Fruit fly (Drosophila melanogaster) whole organism, embryonic: ENCODE results near the gene STUB1.
A peak's percentile ranks its signal among the peaks of the same experiment; 100 is the strongest.

Source experiments
- Antp ChIP-seq: fragments of 200-800 bp; sonication (Bioruptor generic); optimal IDR thresholded peaks from 3 replicates; lab custom pipeline; 2016; ENCODE audit warnings: missing biosample characterization, missing genetic modification characterization
- Atf-2 ChIP-seq: fragments of 200-800 bp; sonication (Bioruptor generic); optimal IDR thresholded peaks from 2 replicates; lab custom pipeline; 2016; ENCODE audit warnings: missing biosample characterization, missing genetic modification characterization
- B-H2 ChIP-seq: fragments of 200-800 bp; sonication (Bioruptor generic); optimal IDR thresholded peaks from 2 replicates; lab custom pipeline; 2018; ENCODE audit warnings: missing biosample characterization, mild to moderate bottlenecking, missing genetic modification characterization
- Bdp1 ChIP-seq: fragments of 200-800 bp; sonication (Bioruptor generic); optimal IDR thresholded peaks from 3 replicates; lab custom pipeline; 2016; ENCODE audit warnings: missing biosample characterization, missing genetic modification characterization
- CG13296 ChIP-seq: fragments of 200-800 bp; sonication (Bioruptor generic); optimal IDR thresholded peaks from 3 replicates; lab custom pipeline; 2018; ENCODE audit warnings: missing biosample characterization, mild to moderate bottlenecking, missing genetic modification characterization
- CG13775 ChIP-seq: fragments of 200-800 bp; sonication (Bioruptor generic); optimal IDR thresholded peaks from 3 replicates; lab custom pipeline; 2017; ENCODE audit warnings: missing biosample characterization, mild to moderate bottlenecking, missing genetic modification characterization
- CG17568 ChIP-seq: fragments of 200-800 bp; sonication (Bioruptor generic); optimal IDR thresholded peaks from 2 replicates; lab custom pipeline; 2018; ENCODE audit warnings: missing biosample characterization, mild to moderate bottlenecking, missing genetic modification characterization, moderate library complexity
- CG18764 ChIP-seq: fragments of 200-800 bp; sonication (Bioruptor generic); optimal IDR thresholded peaks from 3 replicates; lab custom pipeline; 2016; ENCODE audit warnings: missing biosample characterization, missing genetic modification characterization
- CG2712 ChIP-seq: fragments of 200-800 bp; optimal IDR thresholded peaks from 3 replicates; lab custom pipeline; 2019; ENCODE audit warnings: missing biosample characterization, mild to moderate bottlenecking, missing genetic modification characterization, moderate library complexity
- CG30403 ChIP-seq: fragments of 200-800 bp; sonication (Bioruptor generic); optimal IDR thresholded peaks from 3 replicates; lab custom pipeline; 2016; ENCODE audit warnings: missing biosample characterization, missing genetic modification characterization
- CG32532 ChIP-seq: fragments of 200-800 bp; sonication (Bioruptor generic); IDR thresholded peaks from 2 replicates; pipeline ENCODE4 v1.3.6; 2022; ENCODE audit warnings: missing biosample characterization, missing genetic modification characterization
- CG42726 ChIP-seq: fragments of 200-800 bp; sonication (Bioruptor generic); IDR thresholded peaks from 2 replicates; pipeline ENCODE4 v1.3.6; 2022; ENCODE audit warnings: missing biosample characterization, missing genetic modification characterization; ENCODE audit not compliant: partially characterized antibody
- CG6175 ChIP-seq: fragments of 200-800 bp; sonication (Bioruptor generic); IDR thresholded peaks from 3 replicates; pipeline ENCODE4 v1.3.6; 2022; ENCODE audit warnings: missing biosample characterization, missing genetic modification characterization
- CG7839 ChIP-seq: fragments of 200-800 bp; sonication (Bioruptor generic); optimal IDR thresholded peaks from 3 replicates; lab custom pipeline; 2018; ENCODE audit warnings: missing biosample characterization, mild to moderate bottlenecking, missing genetic modification characterization, moderate library complexity
- CG8478 ChIP-seq: fragments of >200 bp; optimal IDR thresholded peaks from 2 replicates; lab custom pipeline; 2018
- CG9727 ChIP-seq: fragments of 200-800 bp; sonication (Bioruptor generic); optimal IDR thresholded peaks from 3 replicates; lab custom pipeline; 2017; ENCODE audit warnings: missing biosample characterization, mild to moderate bottlenecking, missing genetic modification characterization
- CkIIα-i1 ChIP-seq: fragments of 200-800 bp; sonication (Bioruptor generic); IDR thresholded peaks from 2 replicates; pipeline ENCODE4 v1.3.6; 2022; ENCODE audit warnings: missing biosample characterization, missing genetic modification characterization
- HmgZ ChIP-seq: fragments of 200-800 bp; sonication (Bioruptor generic); optimal IDR thresholded peaks from 2 replicates; lab custom pipeline; 2018; ENCODE audit warnings: missing biosample characterization, mild to moderate bottlenecking, missing genetic modification characterization
- Lim3 ChIP-seq: fragments of 200-800 bp; sonication (Bioruptor generic); IDR thresholded peaks from 2 replicates; pipeline ENCODE4 v1.3.6; 2022; ENCODE audit warnings: missing biosample characterization, missing genetic modification characterization
- MBD-R2 ChIP-seq: fragments of 200-800 bp; sonication (Bioruptor generic); IDR thresholded peaks from 2 replicates; pipeline ENCODE4 v1.3.6; 2022; ENCODE audit warnings: missing biosample characterization, missing genetic modification characterization
- Mrtf ChIP-seq: fragments of 200-800 bp; sonication (Bioruptor generic); IDR thresholded peaks from 3 replicates; pipeline ENCODE4 v1.3.6; 2022; ENCODE audit warnings: missing biosample characterization, missing genetic modification characterization
- Ptx1 ChIP-seq: fragments of 200-800 bp; sonication (Bioruptor generic); IDR thresholded peaks from 2 replicates; pipeline ENCODE4 v1.3.6; 2022; ENCODE audit warnings: missing biosample characterization, missing genetic modification characterization
- Six4 ChIP-seq: fragments of 200-800 bp; sonication (Bioruptor generic); optimal IDR thresholded peaks from 2 replicates; lab custom pipeline; 2016; ENCODE audit warnings: missing biosample characterization, missing genetic modification characterization
- Ssrp ChIP-seq: fragments of 200-800 bp; sonication (Bioruptor generic); optimal IDR thresholded peaks from 2 replicates; lab custom pipeline; 2018; ENCODE audit warnings: missing biosample characterization, mild to moderate bottlenecking, missing genetic modification characterization, moderate library complexity
- Tbp ChIP-seq: fragments of >200 bp; optimal IDR thresholded peaks from 2 replicates; lab custom pipeline; 2018; ENCODE audit warnings: missing biosample characterization, missing genetic modification characterization
- Usf ChIP-seq: fragments of 200-800 bp; sonication (Bioruptor generic); optimal IDR thresholded peaks from 2 replicates; lab custom pipeline; 2017; ENCODE audit warnings: missing genotype, missing biosample characterization, missing genetic modification characterization
- bab2 ChIP-seq: fragments of 200-800 bp; sonication (Bioruptor generic); optimal IDR thresholded peaks from 2 replicates; lab custom pipeline; 2016; ENCODE audit warnings: missing biosample characterization, missing genetic modification characterization
- br ChIP-seq: fragments of >200 bp; optimal IDR thresholded peaks from 2 replicates; lab custom pipeline; 2017
- btn ChIP-seq: fragments of 200-800 bp; sonication (Bioruptor generic); optimal IDR thresholded peaks from 2 replicates; lab custom pipeline; 2016; ENCODE audit warnings: missing biosample characterization, missing genetic modification characterization
- da ChIP-seq: fragments of 200-800 bp; sonication (Bioruptor generic); optimal IDR thresholded peaks from 2 replicates; lab custom pipeline; 2016; ENCODE audit warnings: missing biosample characterization, missing genetic modification characterization
- danr ChIP-seq: fragments of 200-800 bp; sonication (Bioruptor generic); IDR thresholded peaks from 2 replicates; pipeline ENCODE4 v1.3.6; 2022; ENCODE audit warnings: missing biosample characterization, missing genetic modification characterization
- disco-r ChIP-seq: fragments of 200-800 bp; sonication (Bioruptor generic); optimal IDR thresholded peaks from 2 replicates; lab custom pipeline; 2016; ENCODE audit warnings: missing biosample characterization, missing genetic modification characterization
- fd3F ChIP-seq: fragments of 200-800 bp; sonication (Bioruptor generic); optimal IDR thresholded peaks from 2 replicates; lab custom pipeline; 2018; ENCODE audit warnings: missing biosample characterization, mild to moderate bottlenecking, missing genetic modification characterization, moderate library complexity
- gfzf ChIP-seq: fragments of 200-800 bp; sonication (Bioruptor generic); optimal IDR thresholded peaks from 2 replicates; lab custom pipeline; 2016; ENCODE audit warnings: missing biosample characterization, mild to moderate bottlenecking, missing genetic modification characterization, moderate library complexity
- ind ChIP-seq: fragments of 200-800 bp; sonication (Bioruptor generic); optimal IDR thresholded peaks from 3 replicates; lab custom pipeline; 2016; ENCODE audit warnings: missing biosample characterization, missing genetic modification characterization
- insv ChIP-seq, 2 experiments: fragments of 200-800 bp; sonication (Bioruptor generic); optimal IDR thresholded peaks; 3 replicates each; lab custom pipeline; 2016 to 2018; ENCODE audit warnings: missing biosample characterization in 2 of 2, missing genetic modification characterization in 2 of 2
- jumu ChIP-seq: fragments of 200-800 bp; sonication (Bioruptor generic); optimal IDR thresholded peaks from 3 replicates; lab custom pipeline; 2016; ENCODE audit warnings: missing biosample characterization, missing genetic modification characterization
- lov ChIP-seq, 2 experiments: fragments of 200-800 bp in 1 of 2; fragments of >200 bp in 1 of 2; sonication (Bioruptor generic) in 1 of 2; IDR thresholded peaks in 1 of 2; optimal IDR thresholded peaks in 1 of 2; 2 replicates in 1 of 2; 3 replicates in 1 of 2; pipeline versions ENCODE4 v1.3.6 to Lab custom; 2017 to 2022; ENCODE audit warnings: missing biosample characterization in 1 of 2, missing genetic modification characterization in 1 of 2
- onecut ChIP-seq: fragments of 200-800 bp; sonication (Bioruptor generic); IDR thresholded peaks from 2 replicates; pipeline ENCODE4 v1.3.6; 2022; ENCODE audit warnings: missing biosample characterization, missing genetic modification characterization
- pfk ChIP-seq: fragments of 200-800 bp; sonication (Bioruptor generic); optimal IDR thresholded peaks from 2 replicates; lab custom pipeline; 2018; ENCODE audit warnings: missing biosample characterization, mild to moderate bottlenecking, missing genetic modification characterization, moderate library complexity
- ranshi ChIP-seq: fragments of 200-800 bp; sonication (Bioruptor generic); IDR thresholded peaks from 2 replicates; pipeline ENCODE4 v1.3.6; 2022; ENCODE audit warnings: missing biosample characterization, missing genetic modification characterization
- seq ChIP-seq: fragments of 200-800 bp; sonication (Bioruptor generic); IDR thresholded peaks from 2 replicates; pipeline ENCODE4 v1.3.6; 2022; ENCODE audit warnings: missing biosample characterization, missing genetic modification characterization
- sima ChIP-seq: fragments of 200-800 bp; sonication (Bioruptor generic); optimal IDR thresholded peaks from 2 replicates; lab custom pipeline; 2016; ENCODE audit warnings: missing biosample characterization, missing genetic modification characterization
- sob ChIP-seq: fragments of 200-800 bp; sonication (Bioruptor generic); IDR thresholded peaks from 2 replicates; pipeline ENCODE4 v1.3.6; 2022; ENCODE audit warnings: missing biosample characterization, missing genetic modification characterization
- ssp ChIP-seq: fragments of 200-800 bp; sonication (Bioruptor generic); IDR thresholded peaks from 2 replicates; pipeline ENCODE4 v1.3.6; 2022; ENCODE audit warnings: missing biosample characterization, missing genetic modification characterization
- tap ChIP-seq: fragments of 200-800 bp; optimal IDR thresholded peaks from 3 replicates; lab custom pipeline; 2019; ENCODE audit warnings: missing biosample characterization, mild to moderate bottlenecking, missing genetic modification characterization, moderate library complexity
- tin ChIP-seq: fragments of 200-800 bp; sonication (Bioruptor generic); optimal IDR thresholded peaks from 3 replicates; lab custom pipeline; 2016; ENCODE audit warnings: missing biosample characterization, missing genetic modification characterization
- tx ChIP-seq: fragments of 200-800 bp; sonication (Bioruptor generic); optimal IDR thresholded peaks from 2 replicates; lab custom pipeline; 2016; ENCODE audit warnings: missing biosample characterization, missing genetic modification characterization
- usp ChIP-seq: fragments of >200 bp; optimal IDR thresholded peaks from 2 replicates; lab custom pipeline; 2017; ENCODE audit warnings: missing biosample characterization, missing genetic modification characterization
- vfl ChIP-seq: fragments of 200-800 bp; sonication (Bioruptor generic); optimal IDR thresholded peaks from 2 replicates; lab custom pipeline; 2016; ENCODE audit warnings: missing biosample characterization, missing genetic modification characterization
- wek ChIP-seq: fragments of 200-800 bp; sonication (Bioruptor generic); optimal IDR thresholded peaks from 3 replicates; lab custom pipeline; 2018; ENCODE audit warnings: missing biosample characterization, mild to moderate bottlenecking, missing genetic modification characterization, moderate library complexity
- zen ChIP-seq: fragments of 200-800 bp; sonication (Bioruptor generic); optimal IDR thresholded peaks from 3 replicates; lab custom pipeline; 2018; ENCODE audit warnings: missing biosample characterization, mild to moderate bottlenecking, missing genetic modification characterization, moderate library complexity

The STUB1 gene

DNA sequence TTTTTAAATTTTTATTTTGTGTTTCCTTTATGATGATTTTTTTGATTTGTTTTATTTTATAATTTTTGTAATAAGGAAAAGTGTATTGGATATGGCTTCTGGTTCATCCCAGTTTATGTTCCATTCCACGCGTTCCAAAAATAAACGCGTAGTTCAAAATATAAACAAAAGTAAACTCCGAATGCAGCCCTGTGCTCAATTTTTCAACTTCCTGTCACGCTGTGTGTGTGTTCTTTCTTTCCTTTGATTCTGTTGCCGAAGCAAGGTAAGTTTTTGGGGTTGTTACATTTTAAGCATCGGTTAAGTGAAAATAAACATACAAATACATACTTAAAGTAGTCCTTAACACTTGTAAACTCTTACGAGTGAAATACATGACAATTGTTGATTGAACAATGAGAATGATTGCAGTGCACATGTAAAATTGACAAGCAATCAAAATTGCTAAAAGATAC, 29.2 kb upstream of the STUB1 start, which contains the start of the genes Ip259 and RpS27A (continued):
- TF ChIP-seq tx (GFP tag; lab: Kevin White, UChicago) (no peak), Six4 (GFP tag; lab: Kevin White, UChicago) (peak; percentile 7), CG18764 (GFP tag; lab: Kevin White, UChicago) (peak; percentile 68), insv (GFP tag; optimal IDR thresholded peaks at IDR 0.05; lab: Kevin White, UChicago) (peak in 1 of 2 experiments; percentile 62), Usf (peak; percentile 78), CG8478 (lab: Kevin White, UChicago) (no peak), CG6175 (GFP tag; lab: Robert Waterston, UW) (no peak), CG17568 (peak; percentile 64), btn (GFP tag; lab: Kevin White, UChicago) (peak; percentile 32), CG13296 (peak; percentile 79), Bdp1 (GFP tag; lab: Kevin White, UChicago) (no peak), HmgZ (peak; percentile 71), B-H2 (GFP tag; lab: Kevin White, UChicago) (peak; percentile 86), Tbp (no peak), CG2712 (tag; lab: Kevin White, UChicago) (peak; percentile 79), CG30403 (GFP tag; lab: Kevin White, UChicago) (peak; percentile 56), CG13775 (GFP tag; lab: Kevin White, UChicago) (peak; percentile 87), gfzf (GFP tag; lab: Kevin White, UChicago) (peak; percentile 2), Atf-2 (GFP tag; lab: Kevin White, UChicago) (peak; percentile 47), usp (GFP tag; lab: Kevin White, UChicago) (no peak), tin (peak; percentile 63), Ptx1 (GFP tag; lab: Robert Waterston, UW) (peak; percentile 71; the same call in 1 of the 2 replicates), tap (tag; lab: Kevin White, UChicago) (peak; percentile 66), lov (optimal IDR thresholded peaks at IDR 0.05; lab: Kevin White, UChicago) (no peak), lov (GFP tag; IDR thresholded peaks at IDR 0.05; lab: Robert Waterston, UW) (peak; percentile 93), fd3F (GFP tag; lab: Kevin White, UChicago) (peak; percentile 58), Antp (GFP tag; lab: Kevin White, UChicago) (peak; percentile 61), disco-r (peak; percentile 43), ssp (peak; percentile 96), vfl (GFP tag; lab: Kevin White, UChicago) (peak; percentile 34), ranshi (no peak; the same call in 1 of the 2 replicates), wek (GFP tag; lab: Kevin White, UChicago) (peak; percentile 84), danr (GFP tag; lab: Robert Waterston, UW) (peak; percentile 40; the same call in 1 of the 2 replicates), br (no peak), onecut (GFP tag; lab: Robert Waterston, UW) (peak; percentile 75), CG32532 (peak; percentile 83), Ssrp (tag; lab: Kevin White, UChicago) (peak; percentile 52), MBD-R2 (GFP tag; lab: Robert Waterston, UW) (peak; percentile 48; the same call in 1 of the 2 replicates), CG42726 (GFP tag; lab: Robert Waterston, UW) (peak; percentile 30; the same call in 1 of the 2 replicates), CG7839 (tag; lab: Kevin White, UChicago) (peak; percentile 77), ind (GFP tag; lab: Kevin White, UChicago) (no peak), Lim3 (GFP tag; lab: Robert Waterston, UW) (no peak), Mrtf (GFP tag; lab: Robert Waterston, UW) (no peak; the same call in 1 of the 3 replicates), sima (GFP tag; lab: Kevin White, UChicago) (peak; percentile 43), bab2 (GFP tag; lab: Kevin White, UChicago) (peak; percentile 1), da (peak; percentile 95), CkIIα-i1 (no peak), jumu (GFP tag; lab: Kevin White, UChicago) (no peak), sob (GFP tag; lab: Robert Waterston, UW) (peak; percentile 84), zen (tag; lab: Kevin White, UChicago) (peak; percentile 75), seq (GFP tag; lab: Robert Waterston, UW) (peak; percentile 74), CG9727 (GFP tag; lab: Kevin White, UChicago) (peak; percentile 91), pfk (GFP tag; lab: Kevin White, UChicago) (peak; percentile 96)
